Worm (Caenorhabditis elegans) whole organism, young adult: Measurements from ENCODE around the gene F53A3.7.

Experiments
- B0261.1 ChIP-seq: sonication (generic microtip); optimal IDR thresholded peaks from 2 replicates; lab custom pipeline; 2016; ENCODE audit warnings: mild to moderate bottlenecking, missing genetic modification characterization, moderate library complexity, missing compliant biosample characterization
- C17E4.6 ChIP-seq: fragments of 200-800 bp; sonication (Bioruptor generic); IDR thresholded peaks from 2 replicates; pipeline ENCODE4 v1.3.6; 2022; ENCODE audit warnings: missing genetic modification reagents, missing genetic modification characterization, missing compliant biosample characterization
- F39B2.1 ChIP-seq: fragments of 200-800 bp; sonication (Bioruptor generic); IDR thresholded peaks from 2 replicates; pipeline ENCODE4 v1.3.6; 2022; ENCODE audit warnings: missing genetic modification reagents, missing genetic modification characterization, missing compliant biosample characterization
- F49E8.2 ChIP-seq: sonication (generic microtip); optimal IDR thresholded peaks from 3 replicates; lab custom pipeline; 2017; ENCODE audit warnings: missing genetic modification characterization, mild to moderate bottlenecking, missing compliant biosample characterization, antibody characterized with exemption, moderate library complexity; ENCODE audit not compliant: insufficient read depth
- F52B5.7 ChIP-seq: sonication (generic microtip); optimal IDR thresholded peaks from 2 replicates; lab custom pipeline; 2016; ENCODE audit warnings: mild to moderate bottlenecking, missing genetic modification characterization, missing compliant biosample characterization
- F57A8.1 ChIP-seq: fragments of 200-800 bp; sonication (Bioruptor generic); optimal IDR thresholded peaks from 2 replicates; lab custom pipeline; 2018; ENCODE audit warnings: mild to moderate bottlenecking, missing genetic modification characterization, moderate library complexity, missing compliant biosample characterization
- F57C9.4 ChIP-seq: sonication (generic microtip); optimal IDR thresholded peaks from 2 replicates; lab custom pipeline; 2017; ENCODE audit warnings: mild to moderate bottlenecking, missing genetic modification characterization, missing compliant biosample characterization
- Y67H2A.10 ChIP-seq: fragments of 200-800 bp; sonication (Bioruptor generic); conservative IDR thresholded peaks from 2 replicates; pipeline ENCODE4 v1.3.6; 2022; ENCODE audit warnings: missing genetic modification reagents, missing genetic modification characterization, missing compliant biosample characterization
- Y79H2A.3 ChIP-seq: fragments of 200-800 bp; sonication (Bioruptor generic); conservative IDR thresholded peaks from 2 replicates; pipeline ENCODE4 v1.3.6; 2022; ENCODE audit warnings: missing genetic modification reagents, missing genetic modification characterization, missing compliant biosample characterization
- akir-1 ChIP-seq: fragments of 200-800 bp; sonication (Bioruptor generic); optimal IDR thresholded peaks from 2 replicates; lab custom pipeline; 2018; ENCODE audit warnings: mild to moderate bottlenecking, missing genetic modification characterization, moderate library complexity, missing compliant biosample characterization
- ama-1 ChIP-seq, 3 experiments: fragments of 150-350 bp in 1 of 3; sonication (generic microtip) in 2 of 3; optimal IDR thresholded peaks; 2 replicates each; lab custom pipeline; 2014 to 2018; ENCODE audit warnings: missing biosample characterization in 2 of 3, missing genetic modification characterization in 2 of 3, missing genetic modification reagents in 2 of 3
- aptf-2 ChIP-seq: fragments of 200-800 bp; sonication (Bioruptor generic); conservative IDR thresholded peaks from 2 replicates; pipeline ENCODE4 v1.3.6; 2022; ENCODE audit warnings: missing genetic modification reagents, missing genetic modification characterization, missing compliant biosample characterization
- attf-3 ChIP-seq: fragments of 200-800 bp; sonication (Bioruptor generic); conservative IDR thresholded peaks from 2 replicates; pipeline ENCODE4 v1.3.6; 2022; ENCODE audit warnings: missing genetic modification reagents, missing genetic modification characterization, missing compliant biosample characterization
- attf-6 ChIP-seq: fragments of 200-800 bp; sonication (Bioruptor generic); IDR thresholded peaks from 2 replicates; pipeline ENCODE4 v1.3.6; 2022; ENCODE audit warnings: missing genetic modification reagents, missing genetic modification characterization, missing compliant biosample characterization
- ccch-3 ChIP-seq: fragments of 200-800 bp; sonication (Bioruptor generic); optimal IDR thresholded peaks from 2 replicates; lab custom pipeline; 2018; ENCODE audit warnings: mild to moderate bottlenecking, missing genetic modification characterization, missing compliant biosample characterization
- cebp-1 ChIP-seq, 2 experiments: fragments of 200-800 bp in 1 of 2; sonication (Bioruptor generic) in 1 of 2; sonication (generic microtip) in 1 of 2; IDR thresholded peaks in 1 of 2; optimal IDR thresholded peaks in 1 of 2; 2 replicates each; pipeline versions ENCODE4 v1.3.6 to Lab custom; 2017 to 2022; ENCODE audit warnings: missing compliant biosample characterization in 2 of 2, missing genetic modification characterization in 2 of 2, mild to moderate bottlenecking in 1 of 2, missing genetic modification reagents in 1 of 2, moderate library complexity in 1 of 2
- cebp-2 ChIP-seq: fragments of 200-800 bp; sonication (Bioruptor generic); IDR thresholded peaks from 2 replicates; pipeline ENCODE4 v1.3.6; 2022; ENCODE audit warnings: missing genetic modification characterization, missing compliant biosample characterization
- ceh-27 ChIP-seq: fragments of 200-800 bp; sonication (Bioruptor generic); optimal IDR thresholded peaks from 2 replicates; lab custom pipeline; 2018; ENCODE audit warnings: mild to moderate bottlenecking, missing genetic modification characterization, moderate library complexity, missing compliant biosample characterization
- ceh-40 ChIP-seq: fragments of 200-800 bp; sonication (Bioruptor generic); IDR thresholded peaks from 2 replicates; pipeline ENCODE4 v1.3.6; 2022; ENCODE audit warnings: missing genetic modification characterization, missing compliant biosample characterization
- ceh-58 ChIP-seq: fragments of 200-800 bp; sonication (Bioruptor generic); IDR thresholded peaks from 2 replicates; pipeline ENCODE4 v1.3.6; 2022; ENCODE audit warnings: missing genetic modification characterization, missing compliant biosample characterization
- ceh-91 ChIP-seq: fragments of 200-800 bp; sonication (Bioruptor generic); IDR thresholded peaks from 2 replicates; pipeline ENCODE4 v1.3.6; 2022; ENCODE audit warnings: missing genetic modification reagents, missing genetic modification characterization, missing compliant biosample characterization
- dox-1 ChIP-seq: fragments of 200-800 bp; sonication (Bioruptor generic); IDR thresholded peaks from 2 replicates; pipeline ENCODE4 v1.3.6; 2022; ENCODE audit warnings: missing genetic modification reagents, missing genetic modification characterization, missing compliant biosample characterization
- dpff-1 ChIP-seq: sonication (generic microtip); optimal IDR thresholded peaks from 2 replicates; lab custom pipeline; 2017; ENCODE audit warnings: mild to moderate bottlenecking, missing genetic modification characterization, missing compliant biosample characterization
- dpl-1 ChIP-seq: fragments of 150-350 bp; optimal IDR thresholded peaks from 2 replicates; lab custom pipeline; 2014; ENCODE audit warnings: missing biosample characterization, missing genetic modification reagents, missing genetic modification characterization
- ets-4 ChIP-seq: fragments of 200-800 bp; sonication (Bioruptor generic); optimal IDR thresholded peaks from 2 replicates; lab custom pipeline; 2018; ENCODE audit warnings: mild to moderate bottlenecking, missing genetic modification characterization, missing compliant biosample characterization
- hlh-12 ChIP-seq: sonication (generic microtip); optimal IDR thresholded peaks from 2 replicates; lab custom pipeline; 2016; ENCODE audit warnings: missing genetic modification characterization, missing compliant biosample characterization
- hrde-1 ChIP-seq: sonication (generic microtip); optimal IDR thresholded peaks from 2 replicates; lab custom pipeline; 2016; ENCODE audit warnings: missing genetic modification characterization, mild to moderate bottlenecking, missing compliant biosample characterization, moderate library complexity, missing genotype, missing genetic modification reagents, borderline replicate concordance
- hsf-1 ChIP-seq: fragments of 200-800 bp; sonication (Bioruptor generic); IDR thresholded peaks from 2 replicates; pipeline ENCODE4 v1.3.6; 2022; ENCODE audit warnings: missing genetic modification reagents, missing genetic modification characterization, missing compliant biosample characterization
- lag-1 ChIP-seq: fragments of 200-800 bp; sonication (Bioruptor generic); IDR thresholded peaks from 2 replicates; pipeline ENCODE4 v1.3.6; 2022; ENCODE audit warnings: missing genetic modification reagents, missing genetic modification characterization, missing compliant biosample characterization
- lin-26 ChIP-seq: fragments of 200-800 bp; sonication (Bioruptor generic); IDR thresholded peaks from 2 replicates; pipeline ENCODE4 v1.3.6; 2022; ENCODE audit warnings: missing genetic modification reagents, missing genetic modification characterization, missing compliant biosample characterization
- lin-35 ChIP-seq, 3 experiments: fragments of 150-350 bp in 2 of 3; sonication (generic microtip) in 1 of 3; optimal IDR thresholded peaks; 2 replicates each; lab custom pipeline; 2014 to 2018; ENCODE audit warnings: missing biosample characterization in 3 of 3, missing genetic modification characterization in 3 of 3, missing genetic modification reagents in 3 of 3
- lsy-27 ChIP-seq: sonication (generic microtip); optimal IDR thresholded peaks from 2 replicates; lab custom pipeline; 2017; ENCODE audit warnings: missing genetic modification characterization, mild to moderate bottlenecking, missing compliant biosample characterization, antibody characterized with exemption, missing genotype, borderline replicate concordance; ENCODE audit not compliant: insufficient read depth
- madf-10 ChIP-seq: sonication (generic microtip); optimal IDR thresholded peaks from 2 replicates; lab custom pipeline; 2016; ENCODE audit warnings: mild to moderate bottlenecking, missing genetic modification characterization, missing compliant biosample characterization
- madf-3 ChIP-seq: fragments of 200-800 bp; sonication (Bioruptor generic); IDR thresholded peaks from 2 replicates; pipeline ENCODE4 v1.3.6; 2022; ENCODE audit warnings: missing genetic modification reagents, missing genetic modification characterization, missing compliant biosample characterization
- mcd-1 ChIP-seq: fragments of 200-800 bp; sonication (Bioruptor generic); IDR thresholded peaks from 2 replicates; pipeline ENCODE4 v1.3.6; 2022; ENCODE audit warnings: missing genetic modification reagents, missing genetic modification characterization, missing compliant biosample characterization
- nhr-27 ChIP-seq: fragments of 200-800 bp; sonication (Bioruptor generic); optimal IDR thresholded peaks from 2 replicates; lab custom pipeline; 2018; ENCODE audit warnings: mild to moderate bottlenecking, missing genetic modification characterization, moderate library complexity, missing compliant biosample characterization
- nhr-90 ChIP-seq: sonication (generic microtip); optimal IDR thresholded peaks from 2 replicates; lab custom pipeline; 2016; ENCODE audit warnings: missing genotype, mild to moderate bottlenecking, missing genetic modification characterization, missing compliant biosample characterization
- pha-4 ChIP-seq: fragments of 150-350 bp; sonication (generic microtip); optimal IDR thresholded peaks from 2 replicates; lab custom pipeline; 2014; ENCODE audit warnings: missing biosample characterization, missing genetic modification reagents, missing genetic modification characterization
- repo-1 ChIP-seq: sonication (generic microtip); optimal IDR thresholded peaks from 2 replicates; lab custom pipeline; 2017; ENCODE audit warnings: mild to moderate bottlenecking, missing genetic modification characterization, missing compliant biosample characterization
- sea-2 ChIP-seq: fragments of 200-800 bp; sonication (Bioruptor generic); IDR thresholded peaks from 2 replicates; pipeline ENCODE4 v1.3.6; 2022; ENCODE audit warnings: missing genetic modification characterization, missing compliant biosample characterization
- snpc-1.3 ChIP-seq: sonication (generic microtip); optimal IDR thresholded peaks from 2 replicates; lab custom pipeline; 2017; ENCODE audit warnings: missing genetic modification characterization, mild to moderate bottlenecking, missing compliant biosample characterization, antibody characterized with exemption, moderate library complexity, missing genotype, missing genetic modification reagents; ENCODE audit not compliant: insufficient read depth
- snpc-3.4 ChIP-seq: sonication (generic microtip); optimal IDR thresholded peaks from 2 replicates; lab custom pipeline; 2017; ENCODE audit warnings: missing genetic modification characterization, mild to moderate bottlenecking, missing compliant biosample characterization, antibody characterized with exemption, moderate library complexity, missing genotype, missing genetic modification reagents
- tlf-1 ChIP-seq: fragments of 200-800 bp; sonication (Bioruptor generic); optimal IDR thresholded peaks from 2 replicates; lab custom pipeline; 2018; ENCODE audit warnings: mild to moderate bottlenecking, missing genetic modification characterization, missing compliant biosample characterization
- xnd-1 ChIP-seq: sonication (generic microtip); optimal IDR thresholded peaks from 2 replicates; lab custom pipeline; 2016; ENCODE audit warnings: missing genotype, missing genetic modification reagents, missing genetic modification characterization, missing compliant biosample characterization
- ztf-18 ChIP-seq: sonication (generic microtip); optimal IDR thresholded peaks from 2 replicates; lab custom pipeline; 2016; ENCODE audit warnings: missing genotype, mild to moderate bottlenecking, missing genetic modification characterization, missing compliant biosample characterization
- ztf-22 ChIP-seq: fragments of 200-800 bp; sonication (Bioruptor generic); optimal IDR thresholded peaks from 2 replicates; lab custom pipeline; 2018; ENCODE audit warnings: mild to moderate bottlenecking, missing genetic modification characterization, moderate library complexity, missing compliant biosample characterization
- ztf-25 ChIP-seq: fragments of 200-800 bp; sonication (Bioruptor generic); IDR thresholded peaks from 2 replicates; pipeline ENCODE4 v1.3.6; 2022; ENCODE audit warnings: missing genetic modification reagents, missing genetic modification characterization, missing compliant biosample characterization
- ztf-3 ChIP-seq: fragments of 200-800 bp; sonication (Bioruptor generic); optimal IDR thresholded peaks from 2 replicates; lab custom pipeline; 2018; ENCODE audit warnings: mild to moderate bottlenecking, missing genetic modification characterization, missing compliant biosample characterization

The F53A3.7 gene

ce11 chrIII:1951388-1951787 lies at the start of gene F53A3.7:
Gene F53A3.7, plus strand, starts transcription at chrIII:1951526.
- TF ChIP-seq F39B2.1 (GFP tag; lab: Robert Waterston, UW) (peak; percentile 65; the same call in 1 of the 2 replicates), C17E4.6 (GFP tag; lab: Robert Waterston, UW) (no peak), hrde-1 (tag; lab: Kevin White, UChicago) (peak; percentile 91), ccch-3 (GFP tag; lab: Kevin White, UChicago) (no peak), hlh-12 (tag; lab: Kevin White, UChicago) (no peak), xnd-1 (tag; lab: Kevin White, UChicago) (no peak), dpl-1 (GFP tag; lab: Kevin White, UChicago) (no peak), dpff-1 (tag; lab: Kevin White, UChicago) (no peak), tlf-1 (GFP tag; lab: Kevin White, UChicago) (peak; percentile 0), attf-3 (GFP tag; lab: Robert Waterston, UW) (no peak), B0261.1 (tag; lab: Kevin White, UChicago) (no peak), F52B5.7 (tag; lab: Kevin White, UChicago) (no peak), pha-4 (tag; lab: Kevin White, UChicago) (no peak), nhr-90 (no peak), ztf-3 (GFP tag; lab: Kevin White, UChicago) (peak; percentile 38), ceh-58 (GFP tag; lab: Robert Waterston, UW) (no peak), mcd-1 (GFP tag; lab: Robert Waterston, UW) (peak; percentile 70), aptf-2 (GFP tag; lab: Robert Waterston, UW) (no peak), ztf-22 (no peak), madf-10 (no peak), akir-1 (no peak), ama-1 (optimal IDR thresholded peaks at IDR 0.05; lab: Kevin White, UChicago) (no peak), ama-1 (GFP tag; optimal IDR thresholded peaks at IDR 0.05; lab: Kevin White, UChicago) (peak in 1 of 2 experiments; percentile 57), lag-1 (GFP tag; lab: Robert Waterston, UW) (no peak), F49E8.2 (tag; lab: Kevin White, UChicago) (no peak), sea-2 (GFP tag; lab: Robert Waterston, UW) (no peak), repo-1 (tag; lab: Kevin White, UChicago) (peak; percentile 63), lsy-27 (tag; lab: Kevin White, UChicago) (no peak), lin-26 (GFP tag; lab: Robert Waterston, UW) (no peak), F57C9.4 (no peak), ztf-18 (tag; lab: Kevin White, UChicago) (no peak), ztf-25 (GFP tag; lab: Robert Waterston, UW) (no peak), hsf-1 (GFP tag; lab: Robert Waterston, UW) (peak; percentile 70; the same call in 1 of the 2 replicates), attf-6 (GFP tag; lab: Robert Waterston, UW) (no peak), ceh-40 (GFP tag; lab: Robert Waterston, UW) (no peak), snpc-3.4 (tag; lab: Kevin White, UChicago) (peak; percentile 72), ets-4 (GFP tag; lab: Kevin White, UChicago) (no peak), dox-1 (no peak), ceh-91 (GFP tag; lab: Robert Waterston, UW) (no peak), cebp-1 (GFP tag; IDR thresholded peaks at IDR 0.05; lab: Robert Waterston, UW) (no peak), cebp-1 (tag; optimal IDR thresholded peaks at IDR 0.05; lab: Kevin White, UChicago) (no peak), lin-35 (GFP tag; optimal IDR thresholded peaks at IDR 0.05; lab: Kevin White, UChicago) (peak in 1 of 3 experiments; percentile 1), F57A8.1 (GFP tag; lab: Kevin White, UChicago) (no peak), snpc-1.3 (tag; lab: Kevin White, UChicago) (no peak), ceh-27 (GFP tag; lab: Kevin White, UChicago) (no peak), cebp-2 (GFP tag; lab: Robert Waterston, UW) (no peak), Y67H2A.10 (no peak), nhr-27 (tag; lab: Kevin White, UChicago) (no peak), madf-3 (peak; percentile 75), Y79H2A.3 (GFP tag; lab: Robert Waterston, UW) (no peak)
